Worm (Caenorhabditis elegans): Measurements from ENCODE around the gene ZK1307.1.

DNA sequence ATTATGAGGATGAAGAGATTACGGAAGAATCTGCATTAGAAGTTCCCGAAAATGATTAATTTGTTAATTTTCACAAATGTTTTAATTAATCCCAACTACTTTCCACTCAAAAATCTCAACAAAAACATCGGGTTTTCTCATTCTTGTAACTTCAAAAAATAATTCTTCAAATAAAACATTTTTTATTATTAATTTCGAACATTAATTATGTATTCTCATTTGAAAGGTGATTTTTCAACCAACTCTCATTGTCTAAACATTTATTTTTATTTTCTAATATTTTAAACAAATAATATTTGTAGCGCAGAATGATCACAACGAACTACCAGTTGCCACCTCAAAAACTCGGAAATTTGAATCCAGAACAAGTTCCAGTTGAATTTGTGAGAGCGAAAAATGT is 15.9 kb upstream of the ZK1307.1 start, which contains the start of gene ZK1320.7:
- TF ChIP-seq fkh-10 (GFP tag; optimal IDR thresholded peaks at IDR 0.05) (no peak), tbx-2 (tag; optimal IDR thresholded peaks at IDR 0.05) (no peak), zag-1 (tag; optimal IDR thresholded peaks at IDR 0.05) (no peak)

All from whole organism, L3 larva.